Worm (Caenorhabditis elegans) whole organism, late embryonic: ENCODE measurements around the gene K10B4.3.

Experiments
- F13H6.1 ChIP-seq: sonication (generic microtip); optimal IDR thresholded peaks from 2 replicates; lab custom pipeline; 2016; ENCODE audit warnings: missing genetic modification characterization, missing compliant biosample characterization
- ama-1 ChIP-seq: fragments of 150-350 bp; optimal IDR thresholded peaks from 2 replicates; lab custom pipeline; 2014
- ceh-19 ChIP-seq: fragments of 200-800 bp; sonication (Bioruptor generic); optimal IDR thresholded peaks from 2 replicates; lab custom pipeline; 2018; ENCODE audit warnings: mild to moderate bottlenecking, missing genetic modification characterization, missing compliant biosample characterization
- eyg-1 ChIP-seq: sonication (generic microtip); optimal IDR thresholded peaks from 2 replicates; lab custom pipeline; 2016; ENCODE audit warnings: missing genotype, missing genetic modification characterization, missing compliant biosample characterization
- fax-1 ChIP-seq: sonication (generic microtip); optimal IDR thresholded peaks from 2 replicates; lab custom pipeline; 2016; ENCODE audit warnings: missing genotype, missing genetic modification characterization, missing compliant biosample characterization
- lim-6 ChIP-seq: sonication (generic microtip); optimal IDR thresholded peaks from 2 replicates; lab custom pipeline; 2016; ENCODE audit warnings: missing genetic modification characterization, missing compliant biosample characterization
- nfya-1 ChIP-seq: sonication (generic microtip); optimal IDR thresholded peaks from 2 replicates; lab custom pipeline; 2017; ENCODE audit warnings: missing genetic modification characterization, mild to moderate bottlenecking, missing compliant biosample characterization, antibody characterized with exemption, moderate library complexity
- nhr-11 ChIP-seq: fragments of 150-350 bp; optimal IDR thresholded peaks from 2 replicates; lab custom pipeline; 2014; ENCODE audit warnings: missing biosample characterization, missing genetic modification characterization
- nhr-232 ChIP-seq: sonication (generic microtip); optimal IDR thresholded peaks from 2 replicates; lab custom pipeline; 2016; ENCODE audit warnings: missing genetic modification characterization, missing compliant biosample characterization
- pat-9 ChIP-seq: fragments of 200-800 bp; sonication (Bioruptor generic); optimal IDR thresholded peaks from 2 replicates; lab custom pipeline; 2018; ENCODE audit warnings: mild to moderate bottlenecking, missing genetic modification characterization, moderate library complexity, missing compliant biosample characterization
- pha-4 ChIP-seq: fragments of 150-350 bp; optimal IDR thresholded peaks from 2 replicates; lab custom pipeline; 2018; ENCODE audit warnings: missing biosample characterization, missing genetic modification reagents, missing genetic modification characterization
- tbx-2 ChIP-seq: sonication (generic microtip); optimal IDR thresholded peaks from 2 replicates; lab custom pipeline; 2016; ENCODE audit warnings: missing genetic modification characterization, missing compliant biosample characterization
- unc-42 ChIP-seq: sonication (generic microtip); optimal IDR thresholded peaks from 2 replicates; lab custom pipeline; 2016; ENCODE audit warnings: missing genotype, missing genetic modification characterization, missing compliant biosample characterization
- unc-86 ChIP-seq: sonication (generic microtip); optimal IDR thresholded peaks from 2 replicates; lab custom pipeline; 2016; ENCODE audit warnings: missing genetic modification characterization, missing compliant biosample characterization

DNA sequence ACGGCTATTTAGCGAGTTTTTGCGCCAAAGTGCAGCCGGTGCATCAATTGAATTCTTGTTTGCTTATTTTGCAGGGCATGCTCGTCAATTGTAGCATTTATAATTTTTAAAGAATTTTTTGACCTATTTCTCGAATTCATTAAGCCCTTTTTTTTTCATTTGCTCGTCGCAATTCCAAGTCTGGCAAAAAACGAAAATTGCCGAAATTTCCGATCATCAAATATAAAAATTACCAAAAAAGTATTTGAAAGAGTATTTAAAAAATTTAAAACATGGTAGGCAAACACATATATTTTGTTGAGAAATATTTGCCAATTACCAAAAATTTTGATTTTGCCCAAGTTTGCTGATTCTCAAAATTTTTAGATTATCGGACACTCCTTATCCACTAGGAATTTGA lies 36.9 kb downstream of the K10B4.3 start, which contains the start of gene C50D2.6:
- TF ChIP-seq pat-9 (tag; lab: Kevin White, UChicago) (no peak), F13H6.1 (tag; lab: Kevin White, UChicago) (no peak), nfya-1 (no peak), nhr-11 (tag; lab: Kevin White, UChicago) (no peak), fax-1 (no peak), ceh-19 (GFP tag; lab: Kevin White, UChicago) (no peak), eyg-1 (tag; lab: Kevin White, UChicago) (no peak), unc-42 (tag; lab: Kevin White, UChicago) (no peak), ama-1 (no peak), unc-86 (tag; lab: Kevin White, UChicago) (no peak), lim-6 (no peak), tbx-2 (tag; lab: Kevin White, UChicago) (no peak), pha-4 (tag; lab: Kevin White, UChicago) (no peak), nhr-232 (tag; lab: Kevin White, UChicago) (no peak)
